Worm (Caenorhabditis elegans): ENCODE measurements around the gene ttbk-3.

Gene ttbk-3

DNA sequence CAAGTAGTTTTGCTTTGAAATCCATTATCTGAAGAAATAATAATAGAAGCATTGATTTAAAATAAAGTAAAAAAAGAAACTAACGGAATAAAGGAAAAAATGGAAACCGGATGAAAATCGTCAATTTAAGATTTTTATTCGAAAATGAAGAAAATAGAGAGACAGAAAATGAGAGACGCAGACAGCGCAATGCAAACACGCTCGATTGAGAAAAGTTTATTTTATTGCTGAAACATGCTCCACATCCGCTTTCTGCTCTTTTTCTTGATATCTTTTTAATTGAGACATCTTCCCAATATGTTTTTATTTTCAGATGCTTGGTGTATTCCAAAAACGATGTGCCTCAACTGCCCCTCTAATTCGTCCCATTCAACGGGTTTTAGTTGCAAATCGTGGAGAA is 5.5 kb downstream of the ttbk-3 start, which contains the start of the genes prp-18 and mccc-1 (continued):
- TF ChIP-seq F57A8.1 (GFP tag; optimal IDR thresholded peaks at IDR 0.05) (no peak), nhr-27 (tag; optimal IDR thresholded peaks at IDR 0.05) (no peak), Y53F4B.3 (GFP tag; IDR thresholded peaks at IDR 0.05) (no peak), ztf-3 (GFP tag; optimal IDR thresholded peaks at IDR 0.05) (no peak), hlh-12 (tag; optimal IDR thresholded peaks at IDR 0.05) (no peak), cebp-2 (GFP tag; IDR thresholded peaks at IDR 0.05) (no peak), him-1 (tag; optimal IDR thresholded peaks at IDR 0.05) (peak; percentile 23), nfya-1 (tag; optimal IDR thresholded peaks at IDR 0.05; ENCODE audit: borderline replicate concordance, insufficient read depth) (no peak), sdz-38 (tag; optimal IDR thresholded peaks at IDR 0.05) (no peak), zfh-2 (GFP tag; conservative IDR thresholded peaks at IDR 0.05) (no peak), dpl-1 (GFP tag; optimal IDR thresholded peaks at IDR 0.05) (peak; percentile 20), nhr-80 (tag; optimal IDR thresholded peaks at IDR 0.05) (peak; percentile 33), ceh-27 (GFP tag; optimal IDR thresholded peaks at IDR 0.05) (no peak), madf-6 (GFP tag; IDR thresholded peaks at IDR 0.05) (peak; percentile 23; the same call in 1 of the 2 replicates), akir-1 (GFP tag; optimal IDR thresholded peaks at IDR 0.05) (no peak), ceh-79 (tag; optimal IDR thresholded peaks at IDR 0.05) (no peak), ekl-4 (GFP tag; IDR thresholded peaks at IDR 0.05) (no peak), lsl-1 (GFP tag; optimal IDR thresholded peaks at IDR 0.05) (peak; percentile 40), snpc-3.4 (tag; optimal IDR thresholded peaks at IDR 0.05) (peak; percentile 8)

DNA sequence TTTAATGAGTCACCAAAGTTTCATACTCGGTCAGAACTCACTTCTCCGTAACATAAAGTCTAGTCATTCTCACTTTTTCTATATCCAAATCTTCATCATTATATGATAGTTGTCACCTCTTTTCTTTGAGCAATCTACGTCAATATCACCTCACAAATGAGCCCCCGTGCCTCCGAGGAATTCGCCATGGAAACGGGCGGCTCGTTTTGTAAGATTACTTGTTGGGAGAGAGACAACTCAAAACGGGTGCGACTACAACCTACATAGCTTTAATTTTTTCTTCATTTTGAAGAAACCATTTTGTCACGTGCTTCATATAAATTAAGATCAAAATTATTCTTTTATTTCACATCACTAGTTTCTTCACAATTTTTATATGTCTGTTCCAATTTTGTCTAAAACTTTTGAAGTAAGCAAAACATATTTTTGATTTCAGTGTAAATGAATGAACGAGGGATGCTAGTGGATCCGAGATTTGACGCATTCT is 10.8 kb downstream of the ttbk-3 start, which contains the start of gene nhr-4:
nhr-4 (plus strand) TSS at position 437 of the 487 bp plus-strand sequence.
- TF ChIP-seq tlf-1 (GFP tag; optimal IDR thresholded peaks at IDR 0.05) (no peak), egrh-3 (GFP tag; IDR thresholded peaks at IDR 0.05) (no peak), hmg-1.2 (GFP tag; IDR thresholded peaks at IDR 0.05) (no peak), athp-1 (tag; optimal IDR thresholded peaks at IDR 0.05) (no peak), mes-4 (tag; optimal IDR thresholded peaks at IDR 0.05) (no peak), F57C9.4 (tag; optimal IDR thresholded peaks at IDR 0.05) (no peak), ets-4 (GFP tag; optimal IDR thresholded peaks at IDR 0.05) (no peak)

DNA sequence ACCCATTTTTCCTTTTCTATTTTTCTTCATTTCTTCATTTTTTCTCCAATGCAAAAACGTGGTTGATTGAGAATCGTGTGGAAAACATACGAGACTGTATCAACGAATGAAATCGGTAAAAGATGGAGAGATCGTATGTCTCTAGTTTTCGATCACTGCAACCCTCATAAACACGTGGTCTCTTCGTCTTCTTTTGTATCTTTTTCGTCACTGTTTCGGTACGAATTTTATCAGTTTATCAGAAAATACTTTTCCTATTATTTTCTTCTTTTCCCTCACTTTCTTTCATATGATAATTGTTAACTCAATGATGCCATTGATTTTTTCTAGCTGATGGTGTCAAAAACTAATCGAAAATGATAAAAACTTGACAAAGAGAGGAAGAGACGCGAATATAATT is 14.1 kb downstream of the ttbk-3 start:
- no peak for TF ChIP-seq madf-6 (GFP tag; IDR thresholded peaks at IDR 0.05)
- TF ChIP-seq ekl-4 (GFP tag; IDR thresholded peaks at IDR 0.05) = no peak
- TF ChIP-seq atf-7 (tag; optimal IDR thresholded peaks at IDR 0.05) = peak; percentile 0
- no peak for TF ChIP-seq tbp1 (GFP tag; optimal IDR thresholded peaks at IDR 0.05)
- no peak for TF ChIP-seq cebp-1 (GFP tag; IDR thresholded peaks at IDR 0.05)
- TF ChIP-seq cebp-1 (tag; optimal IDR thresholded peaks at IDR 0.05) = peak; percentile 47
- no peak for TF ChIP-seq F57C9.4 (tag; optimal IDR thresholded peaks at IDR 0.05)
- peak in 1 of 2 experiments; percentile 8 for TF ChIP-seq let-607 (tag; optimal IDR thresholded peaks at IDR 0.05)
- no peak for TF ChIP-seq rpc-1 (optimal IDR thresholded peaks at IDR 0.05)
- TF ChIP-seq rpc-1 (tag; optimal IDR thresholded peaks at IDR 0.05) = no peak
- peak; percentile 89 for TF ChIP-seq nhr-80 (tag; optimal IDR thresholded peaks at IDR 0.05)
- TF ChIP-seq xnd-1 (tag; optimal IDR thresholded peaks at IDR 0.05) = no peak
- TF ChIP-seq lin-40 (tag; optimal IDR thresholded peaks at IDR 0.05) = peak; percentile 52
- TF ChIP-seq attf-5 (GFP tag; optimal IDR thresholded peaks at IDR 0.05) = peak; percentile 14

DNA sequence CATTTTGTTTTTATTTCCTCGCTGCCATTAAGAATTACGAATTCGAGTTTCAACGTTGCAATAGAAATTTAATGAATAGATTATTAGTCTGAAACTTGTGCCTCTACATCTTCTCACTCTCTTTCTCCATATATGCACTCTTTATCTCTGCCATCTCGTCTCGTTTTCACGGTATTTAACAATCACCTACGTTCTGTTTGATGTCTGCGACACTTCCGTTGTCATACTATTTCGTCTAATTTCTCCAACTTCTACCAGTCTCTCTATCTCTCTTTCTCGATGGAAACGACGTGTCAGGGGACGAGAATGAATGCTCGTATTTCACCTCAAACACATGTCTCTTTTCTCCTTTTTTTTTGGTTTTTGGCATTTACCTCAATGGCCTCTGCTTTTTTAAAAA is 15.9 kb downstream of the ttbk-3 start:
- no peak for TF ChIP-seq F37B4.10 (GFP tag; IDR thresholded peaks at IDR 0.05)
- no peak for TF ChIP-seq akir-1 (GFP tag; optimal IDR thresholded peaks at IDR 0.05)
- no peak for TF ChIP-seq Y67H2A.10 (GFP tag; conservative IDR thresholded peaks at IDR 0.05)
- no peak; the same call in 1 of the 2 replicates for TF ChIP-seq attf-3 (GFP tag; conservative IDR thresholded peaks at IDR 0.05)
- no peak for TF ChIP-seq pbrm-1 (GFP tag; IDR thresholded peaks at IDR 0.05)
- TF ChIP-seq attf-6 (GFP tag; IDR thresholded peaks at IDR 0.05) = no peak
- no peak for TF ChIP-seq madf-8 (GFP tag; conservative IDR thresholded peaks at IDR 0.05)
- peak; percentile 53 for TF ChIP-seq nhr-80 (tag; optimal IDR thresholded peaks at IDR 0.05)
- no peak for TF ChIP-seq bed-2 (GFP tag; IDR thresholded peaks at IDR 0.05)
- no peak for TF ChIP-seq zfh-2 (GFP tag; conservative IDR thresholded peaks at IDR 0.05)
- no peak for TF ChIP-seq lsl-1 (GFP tag; optimal IDR thresholded peaks at IDR 0.05)
- peak; percentile 51 for TF ChIP-seq attf-5 (GFP tag; optimal IDR thresholded peaks at IDR 0.05)
- TF ChIP-seq die-1 (tag; optimal IDR thresholded peaks at IDR 0.05) = no peak
- no peak for TF ChIP-seq dpff-1 (tag; optimal IDR thresholded peaks at IDR 0.05)
- no peak for TF ChIP-seq unc-130 (GFP tag; optimal IDR thresholded peaks at IDR 0.05)
